Worm (Caenorhabditis elegans): Measurements from ENCODE around the gene nhr-125.
"Not testable (repeated sequence)": the region's sequence is repeated elsewhere in the genome, so short reads cannot be mapped to it uniquely, and the experiment has no call there.

The nhr-125 gene

ce11 chrV:4341736-4342135, 16.4 kb upstream of the nhr-125 start (continued):
- TF ChIP-seq egl-43 (GFP tag; IDR thresholded peaks at IDR 0.05) (no peak), aha-1 (tag) (no peak), fkh-10 (GFP tag; optimal IDR thresholded peaks at IDR 0.05) (no peak), ceh-28 (tag; optimal IDR thresholded peaks at IDR 0.05) (no peak)

- TF ChIP-seq daf-16 (GFP tag; optimal IDR thresholded peaks at IDR 0.05) = no peak
- TF ChIP-seq daf-16 (tag; optimal IDR thresholded peaks at IDR 0.05) = no peak
- TF ChIP-seq dmd-9 (GFP tag; IDR thresholded peaks at IDR 0.05) = no peak
- TF ChIP-seq lin-38 (GFP tag; IDR thresholded peaks at IDR 0.05) = peak; percentile 37; the same call in 1 of the 2 replicates
- no peak for TF ChIP-seq nhr-76 (tag; optimal IDR thresholded peaks at IDR 0.05)
- no peak for TF ChIP-seq daf-19 (GFP tag; conservative IDR thresholded peaks at IDR 0.05)
- TF ChIP-seq daf-12 (tag; optimal IDR thresholded peaks at IDR 0.05) = no peak
Measured at ce11 chrV:4341208-4341607, 15.9 kb upstream of the nhr-125 start, which contains the start of gene glrx-3. Gene glrx-3 (minus strand): TSS chrV:4341308.

ce11 chrV:4339479-4339878, 14.2 kb upstream of the nhr-125 start:
- TF ChIP-seq lin-38 (GFP tag; IDR thresholded peaks at IDR 0.05) (peak; percentile 43), cey-2 (tag; optimal IDR thresholded peaks at IDR 0.05; ENCODE audit: borderline replicate concordance, insufficient read depth) (no peak), dpl-1 (GFP tag; optimal IDR thresholded peaks at IDR 0.05) (peak; percentile 50)

DNA sequence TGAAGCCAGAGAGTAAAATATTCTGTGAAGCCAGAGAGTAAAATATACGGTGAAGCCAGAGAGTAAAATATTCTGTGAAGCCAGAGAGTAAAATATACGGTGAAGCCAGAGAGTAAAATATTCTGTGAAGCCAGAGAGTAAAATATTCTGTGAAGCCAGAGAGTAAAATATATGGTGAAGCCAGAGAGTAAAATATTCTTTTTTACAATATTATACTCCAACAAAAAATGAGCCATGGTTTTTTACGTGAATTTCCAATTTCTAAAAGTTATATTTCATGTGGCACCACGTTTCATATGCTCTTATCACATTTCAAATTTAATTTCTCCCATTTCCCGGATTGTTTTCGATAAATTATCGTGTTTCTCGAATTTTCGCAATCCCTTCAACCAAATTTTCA, 11.1 kb upstream of the nhr-125 start, which contains the start of gene irld-1:
Gene irld-1, plus strand, starts transcription at position 301 of the 400 bp plus-strand sequence.
- not testable (repeated sequence) for TF ChIP-seq tag-97 (GFP tag; IDR thresholded peaks at IDR 0.05); lin-13 (GFP tag; optimal IDR thresholded peaks at IDR 0.05); Y75B8A.6 (GFP tag; IDR thresholded peaks at IDR 0.05)

DNA sequence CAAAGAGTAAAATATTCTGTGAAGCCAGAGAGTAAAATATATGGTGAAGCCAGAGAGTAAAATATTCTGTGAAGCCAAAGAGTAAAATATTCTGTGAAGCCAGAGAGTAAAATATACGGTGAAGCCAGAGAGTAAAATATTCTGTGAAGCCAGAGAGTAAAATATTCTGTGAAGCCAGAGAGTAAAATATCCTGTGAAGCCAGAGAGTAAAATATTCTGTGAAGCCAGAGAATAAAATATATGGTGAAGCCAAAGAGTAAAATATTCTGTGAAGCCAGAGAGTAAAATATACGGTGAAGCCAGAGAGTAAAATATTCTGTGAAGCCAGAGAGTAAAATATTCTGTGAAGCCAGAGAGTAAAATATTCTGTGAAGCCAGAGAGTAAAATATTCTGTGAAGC, 8.2 kb upstream of the nhr-125 start:
- peak in 1 of 2 experiments; percentile 76; a peak in 1 of 4 replicates for TF ChIP-seq madf-5 (GFP tag; IDR thresholded peaks at IDR 0.05)

ce11 chrV:4332450-4332849, 7.1 kb upstream of the nhr-125 start, which contains the start of gene oac-12:
Gene oac-12 (minus strand): TSS chrV:4332550.
- TF ChIP-seq tag-97 (GFP tag; IDR thresholded peaks at IDR 0.05) (no peak), ama-1 (optimal IDR thresholded peaks at IDR 0.05) (no peak), zip-11 (GFP tag; IDR thresholded peaks at IDR 0.05) (no peak), mes-2 (tag; optimal IDR thresholded peaks at IDR 0.05; ENCODE audit: poor library complexity, severe bottlenecking) (no peak), dmd-8 (GFP tag; IDR thresholded peaks at IDR 0.05) (no peak), nhr-48 (tag; optimal IDR thresholded peaks at IDR 0.05) (no peak), tra-1 (GFP tag; IDR thresholded peaks at IDR 0.05) (no peak), F26F4.8 (GFP tag; conservative IDR thresholded peaks at IDR 0.05) (no peak), lin-15B (tag; optimal IDR thresholded peaks at IDR 0.05) (no peak), snpc-1.2 (GFP tag; IDR thresholded peaks at IDR 0.05) (no peak), lin-1 (GFP tag; IDR thresholded peaks at IDR 0.05) (no peak), lin-39 (tag; optimal IDR thresholded peaks at IDR 0.05) (no peak), php-3 (GFP tag; IDR thresholded peaks at IDR 0.05) (no peak), ceh-62 (tag; optimal IDR thresholded peaks at IDR 0.05) (no peak), Y105C5A.15 (GFP tag; IDR thresholded peaks at IDR 0.05) (no peak)

ce11 chrV:4330820-4331219, 5.5 kb upstream of the nhr-125 start:
- no peak for TF ChIP-seq ceh-20 (GFP tag; IDR thresholded peaks at IDR 0.05)
- TF ChIP-seq aly-2 (tag; optimal IDR thresholded peaks at IDR 0.05) = no peak
- TF ChIP-seq nhr-237 (tag; optimal IDR thresholded peaks at IDR 0.05) = no peak
- no peak for TF ChIP-seq tag-97 (GFP tag; IDR thresholded peaks at IDR 0.05)
- no peak for TF ChIP-seq attf-4 (tag; optimal IDR thresholded peaks at IDR 0.05)
- no peak for TF ChIP-seq dmd-9 (GFP tag; IDR thresholded peaks at IDR 0.05)
- TF ChIP-seq dpl-1 (GFP tag; optimal IDR thresholded peaks at IDR 0.05) = no peak
- TF ChIP-seq duxl-1 (tag; optimal IDR thresholded peaks at IDR 0.05; ENCODE audit: poor library complexity) = no peak
- no peak for TF ChIP-seq nhr-6 (tag; optimal IDR thresholded peaks at IDR 0.05)
- no peak for TF ChIP-seq ceh-44 (GFP tag; IDR thresholded peaks at IDR 0.05)
- TF ChIP-seq zip-2 (tag; optimal IDR thresholded peaks at IDR 0.05) = no peak
- no peak for TF ChIP-seq spr-3 (GFP tag; optimal IDR thresholded peaks at IDR 0.05)
- no peak for TF ChIP-seq aha-1 (tag)
- no peak for TF ChIP-seq hlh-11 (tag; optimal IDR thresholded peaks at IDR 0.05)
- no peak for TF ChIP-seq egl-43 (GFP tag; IDR thresholded peaks at IDR 0.05)

All from whole organism, L4 larva.